Worm (Caenorhabditis elegans): Measurements from ENCODE around the gene pho-6.

pho-6 gene

DNA sequence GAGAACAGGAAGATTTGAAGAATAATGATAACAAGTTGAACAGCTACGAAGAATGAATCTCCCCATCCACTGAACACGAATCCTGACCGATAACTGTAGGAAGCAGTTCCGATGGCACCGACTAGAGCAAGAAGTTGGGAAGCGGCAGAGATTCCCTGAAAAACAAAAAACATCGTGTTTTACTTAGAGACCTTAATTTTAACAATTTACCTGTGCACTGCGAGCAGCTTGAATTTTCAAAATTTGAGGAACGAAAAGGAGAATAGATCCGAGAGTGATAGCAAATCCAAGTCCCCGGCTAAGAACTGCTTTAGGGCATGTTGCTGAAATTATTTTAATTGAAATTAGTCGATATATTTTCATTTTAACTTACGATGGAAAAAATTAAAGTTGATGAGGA is 35.6 kb downstream of the pho-6 start:
- TF ChIP-seq unc-39 (tag; optimal IDR thresholded peaks at IDR 0.05): no peak
- no peak for TF ChIP-seq skn-1 (tag; optimal IDR thresholded peaks at IDR 0.05)
- no peak for TF ChIP-seq elt-1 (tag; optimal IDR thresholded peaks at IDR 0.05)
- TF ChIP-seq egl-27 (tag; optimal IDR thresholded peaks at IDR 0.05): no peak
- no peak for TF ChIP-seq blmp-1 (tag; optimal IDR thresholded peaks at IDR 0.05; ENCODE audit: insufficient read depth)
- no peak for TF ChIP-seq ztf-4 (tag; optimal IDR thresholded peaks at IDR 0.05)
- TF ChIP-seq lin-39 (tag; optimal IDR thresholded peaks at IDR 0.05): no peak
- TF ChIP-seq snpc-4 (tag; optimal IDR thresholded peaks at IDR 0.05): no peak
- TF ChIP-seq sma-3 (GFP tag; optimal IDR thresholded peaks at IDR 0.05): no peak

DNA sequence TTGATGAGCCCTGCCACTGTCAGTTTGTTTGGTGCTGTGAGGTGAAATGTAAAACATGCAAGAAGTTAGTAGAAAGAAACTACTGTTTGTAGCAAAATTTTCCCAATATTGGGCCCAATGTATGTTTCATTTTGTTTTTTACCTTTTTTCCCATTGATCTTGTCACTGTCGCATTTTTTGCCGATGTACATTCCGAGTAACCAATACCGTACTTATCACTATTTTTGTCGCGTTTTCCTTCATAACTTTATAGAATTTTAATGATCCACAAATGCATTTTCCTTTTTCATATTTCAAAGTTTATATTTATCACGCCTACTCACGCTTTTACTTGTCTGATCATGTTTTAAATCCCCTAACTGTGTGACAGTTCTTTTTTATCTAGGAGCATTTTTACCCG is 36.5 kb downstream of the pho-6 start:
- TF ChIP-seq alr-1 (tag; optimal IDR thresholded peaks at IDR 0.05) (no peak), ceh-82 (tag; optimal IDR thresholded peaks at IDR 0.05) (no peak), ceh-16 (tag; optimal IDR thresholded peaks at IDR 0.05) (no peak), dmd-4 (tag; optimal IDR thresholded peaks at IDR 0.05) (no peak), ztf-11 (tag; optimal IDR thresholded peaks at IDR 0.05) (no peak), ama-1 (optimal IDR thresholded peaks at IDR 0.05) (no peak), aly-2 (tag; optimal IDR thresholded peaks at IDR 0.05) (no peak)

DNA sequence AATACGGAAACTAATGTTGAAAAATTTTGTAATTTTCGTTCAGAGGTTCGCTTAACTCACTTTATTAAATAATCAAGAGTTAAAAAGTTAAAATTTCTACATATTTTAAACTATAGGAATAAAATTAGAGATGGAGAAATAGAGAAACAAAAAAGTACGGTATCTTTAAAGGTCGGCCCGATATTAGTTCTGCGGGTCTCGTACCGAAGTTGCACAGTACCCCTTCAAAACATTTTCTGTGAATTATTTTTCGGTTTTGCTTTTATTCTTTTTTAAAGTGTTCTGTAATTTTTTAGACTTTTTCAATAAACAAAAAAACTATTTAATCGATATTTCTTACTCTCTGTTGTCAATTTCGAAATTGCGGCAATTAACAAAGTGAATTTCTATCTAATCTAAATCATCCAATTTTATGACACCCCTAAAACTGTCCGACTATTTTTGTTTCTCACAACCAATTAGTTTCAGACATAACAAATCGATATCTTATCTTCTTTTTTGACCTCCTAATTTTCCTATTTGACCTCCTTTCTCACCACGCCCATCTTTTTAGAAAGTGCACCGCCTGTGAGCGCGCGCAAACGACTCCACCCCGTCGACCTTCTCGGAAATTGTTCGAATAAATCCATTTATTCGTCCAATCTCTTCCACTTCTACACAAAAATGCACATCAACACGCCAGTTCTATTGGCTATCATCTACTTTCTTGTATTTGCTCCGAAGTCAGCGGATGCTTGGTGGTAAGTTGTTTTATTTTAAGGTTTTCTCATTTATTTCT is 38.6 kb downstream of the pho-6 start, which contains the start of gene mom-2:
TSS of gene mom-2 (plus strand) at position 554 of the 778 bp plus-strand sequence.
- TF ChIP-seq nhr-77 (tag; optimal IDR thresholded peaks at IDR 0.05) (no peak), mdl-1 (tag; optimal IDR thresholded peaks at IDR 0.05) (no peak), lin-11 (tag; optimal IDR thresholded peaks at IDR 0.05) (no peak), lin-13 (GFP tag; optimal IDR thresholded peaks at IDR 0.05) (no peak), dmd-4 (tag; optimal IDR thresholded peaks at IDR 0.05) (no peak), blmp-1 (tag; optimal IDR thresholded peaks at IDR 0.05; ENCODE audit: insufficient read depth) (no peak), skn-1 (tag; optimal IDR thresholded peaks at IDR 0.05) (no peak), mab-5 (tag; optimal IDR thresholded peaks at IDR 0.05) (no peak), sem-4 (tag; optimal IDR thresholded peaks at IDR 0.05) (no peak), aly-2 (tag; optimal IDR thresholded peaks at IDR 0.05) (no peak), lin-39 (tag; optimal IDR thresholded peaks at IDR 0.05) (no peak), snpc-4 (tag; optimal IDR thresholded peaks at IDR 0.05) (no peak), nhr-21 (tag; optimal IDR thresholded peaks at IDR 0.05) (no peak), nhr-12 (tag; optimal IDR thresholded peaks at IDR 0.05) (no peak), C34F6.9 (tag; optimal IDR thresholded peaks at IDR 0.05) (no peak), nhr-25 (tag; optimal IDR thresholded peaks at IDR 0.05) (no peak), nhr-10 (tag; optimal IDR thresholded peaks at IDR 0.05) (no peak), egl-27 (tag; optimal IDR thresholded peaks at IDR 0.05) (no peak), nhr-6 (tag; optimal IDR thresholded peaks at IDR 0.05) (no peak)

DNA sequence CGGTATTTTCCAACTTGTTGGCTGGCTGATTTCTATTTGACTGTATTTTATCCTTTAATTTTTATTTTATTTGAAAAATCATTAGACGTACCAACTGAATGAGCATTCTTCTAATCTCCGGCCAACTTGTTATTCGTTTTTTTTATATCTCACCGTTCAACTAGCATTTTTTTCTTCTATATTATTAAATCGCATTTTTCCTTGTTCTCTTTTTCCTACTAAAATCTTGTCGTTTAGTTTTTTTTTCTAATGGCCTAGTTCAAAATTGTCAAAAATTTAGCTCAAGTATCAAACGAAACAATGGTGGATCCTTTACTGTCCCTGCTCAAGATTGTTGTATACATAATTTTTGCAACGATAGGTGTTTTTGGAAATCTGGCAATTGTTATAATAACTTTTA is 42.9 kb downstream of the pho-6 start, which contains the start of gene srsx-22:
TSS of gene srsx-22 (plus strand) at position 301 of the 400 bp plus-strand sequence.
- TF ChIP-seq aly-2 (tag; optimal IDR thresholded peaks at IDR 0.05): no peak
- no peak for TF ChIP-seq nhr-237 (tag; optimal IDR thresholded peaks at IDR 0.05)
- no peak for TF ChIP-seq egl-27 (tag; optimal IDR thresholded peaks at IDR 0.05)
- no peak for TF ChIP-seq nhr-6 (tag; optimal IDR thresholded peaks at IDR 0.05)
- TF ChIP-seq lsy-2 (tag; optimal IDR thresholded peaks at IDR 0.05): no peak
- TF ChIP-seq ceh-82 (tag; optimal IDR thresholded peaks at IDR 0.05): no peak
- no peak for TF ChIP-seq zag-1 (tag; optimal IDR thresholded peaks at IDR 0.05)
- no peak for TF ChIP-seq nhr-11 (tag; optimal IDR thresholded peaks at IDR 0.05)
- no peak for TF ChIP-seq ceh-16 (tag; optimal IDR thresholded peaks at IDR 0.05)
- no peak for TF ChIP-seq lin-13 (GFP tag; optimal IDR thresholded peaks at IDR 0.05)
- no peak for TF ChIP-seq mab-5 (tag; optimal IDR thresholded peaks at IDR 0.05)
- no peak for TF ChIP-seq nhr-23 (tag; optimal IDR thresholded peaks at IDR 0.05)
- TF ChIP-seq alr-1 (tag; optimal IDR thresholded peaks at IDR 0.05): no peak
- no peak for TF ChIP-seq dmd-4 (tag; optimal IDR thresholded peaks at IDR 0.05)
- TF ChIP-seq unc-39 (tag; optimal IDR thresholded peaks at IDR 0.05): no peak
- no peak for TF ChIP-seq gmeb-1 (tag; optimal IDR thresholded peaks at IDR 0.05)
- TF ChIP-seq ztf-1 (GFP tag; conservative IDR thresholded peaks at IDR 0.05): no peak
